Fruit fly (Drosophila melanogaster): ENCODE data around the gene CG32263.
A peak's percentile ranks its signal among the peaks of the same experiment; 100 is the strongest.

The CG32263 gene

dm6 chr3L:3786344-3787076, 24.4 kb downstream of the CG32263 start:
- TF ChIP-seq CG15601 (tag; optimal IDR thresholded peaks at IDR 0.05), result peak; percentile 54
- peak; percentile 4 for TF ChIP-seq fd96Cb (tag; optimal IDR thresholded peaks at IDR 0.05)
- no peak for TF ChIP-seq Nf-YB (GFP tag; optimal IDR thresholded peaks at IDR 0.05)
- TF ChIP-seq H2.0 (GFP tag; IDR thresholded peaks at IDR 0.05), result peak; percentile 48
- no peak for TF ChIP-seq Fer1 (GFP tag; optimal IDR thresholded peaks at IDR 0.05)
- TF ChIP-seq pfk (GFP tag; optimal IDR thresholded peaks at IDR 0.05), result no peak
- peak; percentile 33; the same call in 1 of the 3 replicates for TF ChIP-seq Aef1 (GFP tag; IDR thresholded peaks at IDR 0.05)
- TF ChIP-seq CG32772 (GFP tag; IDR thresholded peaks at IDR 0.05), result peak; percentile 45
- peak; percentile 94 for TF ChIP-seq grau (tag; optimal IDR thresholded peaks at IDR 0.05)
- TF ChIP-seq MESR4 (GFP tag; optimal IDR thresholded peaks at IDR 0.05), result no peak
- TF ChIP-seq CG6765 (GFP tag; optimal IDR thresholded peaks at IDR 0.05), result no peak
- no peak for TF ChIP-seq Hsf (GFP tag; optimal IDR thresholded peaks at IDR 0.05)
- no peak for TF ChIP-seq Sry-β (GFP tag; optimal IDR thresholded peaks at IDR 0.05)
- TF ChIP-seq CG12236 (GFP tag; optimal IDR thresholded peaks at IDR 0.05), result no peak
- peak; percentile 53; the same call in 1 of the 2 replicates for TF ChIP-seq CG14014 (GFP tag; IDR thresholded peaks at IDR 0.05)
- peak; percentile 57 for TF ChIP-seq salm (tag; optimal IDR thresholded peaks at IDR 0.05)
- no peak for TF ChIP-seq run (tag; optimal IDR thresholded peaks at IDR 0.05)
- TF ChIP-seq Doc2 (GFP tag; IDR thresholded peaks at IDR 0.05), result no peak
- peak in 1 of 2 experiments; percentile 8 for TF ChIP-seq Pdp1 (GFP tag; optimal IDR thresholded peaks at IDR 0.05)
- no peak for TF ChIP-seq inv (GFP tag; IDR thresholded peaks at IDR 0.05; ENCODE audit: partially characterized antibody)
- no peak for TF ChIP-seq tin (GFP tag; optimal IDR thresholded peaks at IDR 0.05)
- TF ChIP-seq corto (GFP tag; optimal IDR thresholded peaks at IDR 0.05), result no peak
- TF ChIP-seq CG15269 (tag; optimal IDR thresholded peaks at IDR 0.05), result peak; percentile 61
- TF ChIP-seq Hmx (GFP tag; optimal IDR thresholded peaks at IDR 0.05), result no peak
- peak; percentile 17 for TF ChIP-seq CG15479 (GFP tag; optimal IDR thresholded peaks at IDR 0.05)
- TF ChIP-seq HLH3B (GFP tag; IDR thresholded peaks at IDR 0.05), result peak; percentile 62; the same call in 1 of the 2 replicates
- TF ChIP-seq CG12769 (tag; optimal IDR thresholded peaks at IDR 0.05), result no peak
- TF ChIP-seq CG7839 (tag; optimal IDR thresholded peaks at IDR 0.05), result peak; percentile 78
- TF ChIP-seq usp (GFP tag; optimal IDR thresholded peaks at IDR 0.05), result no peak
- TF ChIP-seq emc (GFP tag; optimal IDR thresholded peaks at IDR 0.05), result no peak
- TF ChIP-seq sr (GFP tag; IDR thresholded peaks at IDR 0.05), result no peak
- no peak for TF ChIP-seq Mes4 (GFP tag; optimal IDR thresholded peaks at IDR 0.05)
- TF ChIP-seq zfh2 (GFP tag; optimal IDR thresholded peaks at IDR 0.05), result no peak
- TF ChIP-seq odd (GFP tag; optimal IDR thresholded peaks at IDR 0.05), result no peak
- peak; percentile 54 for TF ChIP-seq lmd (GFP tag; IDR thresholded peaks at IDR 0.05)
- TF ChIP-seq HLHmδ (GFP tag; optimal IDR thresholded peaks at IDR 0.05), result no peak
- TF ChIP-seq CG1647 (GFP tag; optimal IDR thresholded peaks at IDR 0.05), result no peak
- no peak for TF ChIP-seq CG33213 (GFP tag; optimal IDR thresholded peaks at IDR 0.05)
- no peak for TF ChIP-seq CG10654 (GFP tag; optimal IDR thresholded peaks at IDR 0.05)
- TF ChIP-seq klu (GFP tag; IDR thresholded peaks at IDR 0.05), result no peak
- TF ChIP-seq lov (optimal IDR thresholded peaks at IDR 0.05), result no peak
- TF ChIP-seq lov (GFP tag; IDR thresholded peaks at IDR 0.05), result no peak
- TF ChIP-seq sob (GFP tag; IDR thresholded peaks at IDR 0.05), result peak; percentile 44; the same call in 1 of the 2 replicates
- no peak for TF ChIP-seq psq (GFP tag; optimal IDR thresholded peaks at IDR 0.05)
- no peak for TF ChIP-seq wdn (GFP tag; IDR thresholded peaks at IDR 0.05)
- peak; percentile 28 for TF ChIP-seq CG13775 (GFP tag; optimal IDR thresholded peaks at IDR 0.05)
- TF ChIP-seq E2f2 (GFP tag; IDR thresholded peaks at IDR 0.05), result no peak; the same call in 1 of the 2 replicates
- TF ChIP-seq CG15514 (GFP tag; optimal IDR thresholded peaks at IDR 0.05), result no peak
- TF ChIP-seq CG6175 (GFP tag; IDR thresholded peaks at IDR 0.05), result peak; percentile 44; the same call in 1 of the 3 replicates
- no peak for TF ChIP-seq Mad (GFP tag; optimal IDR thresholded peaks at IDR 0.05)

Data from whole organism, embryonic.